Fruit fly (Drosophila melanogaster) whole organism, embryonic: Measurements from ENCODE around the gene CG8142.

ENCODE experiments used
- Aef1 ChIP-seq: fragments of 200-800 bp; sonication (Bioruptor generic); IDR thresholded peaks from 3 replicates; pipeline ENCODE4 v1.3.6; 2022; ENCODE audit warnings: missing biosample characterization, missing genetic modification characterization
- Asciz ChIP-seq: fragments of 200-800 bp; sonication (Bioruptor generic); optimal IDR thresholded peaks from 2 replicates; lab custom pipeline; 2017; ENCODE audit warnings: missing biosample characterization, mild to moderate bottlenecking, missing genetic modification characterization, missing genetic modification reagents
- C15 ChIP-seq: fragments of 200-800 bp; sonication (Bioruptor generic); IDR thresholded peaks from 3 replicates; pipeline ENCODE4 v1.3.6; 2022; ENCODE audit warnings: missing biosample characterization, missing genetic modification characterization
- CG10462 ChIP-seq: fragments of 200-800 bp; sonication (Bioruptor generic); optimal IDR thresholded peaks from 2 replicates; lab custom pipeline; 2016; ENCODE audit warnings: missing biosample characterization, missing genetic modification characterization
- CG10543 ChIP-seq: fragments of 200-800 bp; sonication (Bioruptor generic); optimal IDR thresholded peaks from 3 replicates; lab custom pipeline; 2017; ENCODE audit warnings: missing biosample characterization, mild to moderate bottlenecking, missing genetic modification characterization, moderate library complexity
- CG15269 ChIP-seq: fragments of 200-800 bp; sonication (Bioruptor generic); optimal IDR thresholded peaks from 2 replicates; lab custom pipeline; 2018; ENCODE audit warnings: missing biosample characterization, mild to moderate bottlenecking, missing genetic modification characterization, moderate library complexity
- CG15479 ChIP-seq: fragments of 200-800 bp; sonication (Bioruptor generic); optimal IDR thresholded peaks from 3 replicates; lab custom pipeline; 2019; ENCODE audit warnings: missing biosample characterization, mild to moderate bottlenecking, missing genetic modification characterization, moderate library complexity
- CG2129 ChIP-seq: fragments of 200-800 bp; sonication (Bioruptor generic); IDR thresholded peaks from 2 replicates; pipeline ENCODE4 v1.3.6; 2022; ENCODE audit warnings: missing biosample characterization, missing genetic modification characterization; ENCODE audit not compliant: partially characterized antibody
- CG2202 ChIP-seq: fragments of 200-800 bp; sonication (Bioruptor generic); optimal IDR thresholded peaks from 2 replicates; lab custom pipeline; 2018; ENCODE audit warnings: missing biosample characterization, mild to moderate bottlenecking, missing genetic modification characterization
- CG34376 ChIP-seq: fragments of 200-800 bp; sonication (Bioruptor generic); optimal IDR thresholded peaks from 2 replicates; lab custom pipeline; 2018; ENCODE audit warnings: missing biosample characterization, mild to moderate bottlenecking, missing genetic modification characterization
- CG3847 ChIP-seq: fragments of 200-800 bp; sonication (Bioruptor generic); IDR thresholded peaks from 2 replicates; pipeline ENCODE4 v1.3.6; 2022; ENCODE audit warnings: missing biosample characterization, missing genetic modification characterization
- CG3995 ChIP-seq: fragments of 200-800 bp; sonication (Bioruptor generic); optimal IDR thresholded peaks from 3 replicates; lab custom pipeline; 2016; ENCODE audit warnings: missing biosample characterization, missing genetic modification characterization
- CG5180 ChIP-seq: fragments of 200-800 bp; sonication (Bioruptor generic); optimal IDR thresholded peaks from 3 replicates; lab custom pipeline; 2017; ENCODE audit warnings: missing biosample characterization, missing genetic modification characterization, mild to moderate bottlenecking, moderate library complexity, missing genetic modification reagents
- CG6765 ChIP-seq: fragments of 200-800 bp; sonication (Bioruptor generic); optimal IDR thresholded peaks from 3 replicates; lab custom pipeline; 2017; ENCODE audit warnings: missing biosample characterization, mild to moderate bottlenecking, missing genetic modification characterization
- CG6813 ChIP-seq: fragments of 200-800 bp; sonication (Bioruptor generic); optimal IDR thresholded peaks from 2 replicates; lab custom pipeline; 2017; ENCODE audit warnings: missing biosample characterization, missing genetic modification characterization, mild to moderate bottlenecking, moderate library complexity, missing genetic modification reagents
- CG7745 ChIP-seq: fragments of 200-800 bp; sonication (Bioruptor generic); optimal IDR thresholded peaks from 2 replicates; lab custom pipeline; 2018; ENCODE audit warnings: missing biosample characterization, mild to moderate bottlenecking, missing genetic modification characterization, moderate library complexity
- CG9797 ChIP-seq: fragments of 200-800 bp; sonication (Bioruptor generic); optimal IDR thresholded peaks from 3 replicates; lab custom pipeline; 2018; ENCODE audit warnings: missing biosample characterization, mild to moderate bottlenecking, missing genetic modification characterization
- Eip74EF ChIP-seq, 2 experiments: fragments of 200-800 bp in 1 of 2; fragments of >200 bp in 1 of 2; sonication (Bioruptor generic) in 1 of 2; optimal IDR thresholded peaks; 2 replicates each; lab custom pipeline; 2017 to 2019; ENCODE audit warnings: missing biosample characterization in 2 of 2, missing genetic modification characterization in 2 of 2, mild to moderate bottlenecking in 1 of 2, moderate library complexity in 1 of 2
- GATAe ChIP-seq: fragments of 200-800 bp; sonication (Bioruptor generic); conservative IDR thresholded peaks from 2 replicates; pipeline ENCODE4 v1.3.6; 2022; ENCODE audit warnings: missing biosample characterization, missing genetic modification characterization
- HmgZ ChIP-seq: fragments of 200-800 bp; sonication (Bioruptor generic); optimal IDR thresholded peaks from 2 replicates; lab custom pipeline; 2018; ENCODE audit warnings: missing biosample characterization, mild to moderate bottlenecking, missing genetic modification characterization
- Hmx ChIP-seq: fragments of 200-800 bp; sonication (Bioruptor generic); optimal IDR thresholded peaks from 2 replicates; lab custom pipeline; 2016; ENCODE audit warnings: missing biosample characterization, missing genetic modification characterization
- Hr51 ChIP-seq, 2 experiments: fragments of 200-800 bp; sonication (Bioruptor generic); optimal IDR thresholded peaks; 2 replicates in 1 of 2; 3 replicates in 1 of 2; lab custom pipeline; 2016 to 2018; ENCODE audit warnings: missing biosample characterization in 2 of 2, missing genetic modification characterization in 2 of 2, mild to moderate bottlenecking in 1 of 2, moderate library complexity in 1 of 2
- Hsf ChIP-seq: fragments of 200-800 bp; sonication (Bioruptor generic); optimal IDR thresholded peaks from 3 replicates; lab custom pipeline; 2016; ENCODE audit warnings: missing biosample characterization, missing genetic modification characterization
- MBD-R2 ChIP-seq: fragments of 200-800 bp; sonication (Bioruptor generic); IDR thresholded peaks from 2 replicates; pipeline ENCODE4 v1.3.6; 2022; ENCODE audit warnings: missing biosample characterization, missing genetic modification characterization
- NK7.1 ChIP-seq: fragments of 200-800 bp; sonication (Bioruptor generic); optimal IDR thresholded peaks from 3 replicates; lab custom pipeline; 2016; ENCODE audit warnings: missing biosample characterization, missing genetic modification characterization
- Oaz ChIP-seq: fragments of 200-800 bp; sonication (Bioruptor generic); IDR thresholded peaks from 2 replicates; pipeline ENCODE4 v1.3.6; 2022; ENCODE audit warnings: missing biosample characterization, missing genetic modification characterization
- PHDP ChIP-seq: fragments of 200-800 bp; sonication (Bioruptor generic); optimal IDR thresholded peaks from 3 replicates; lab custom pipeline; 2018; ENCODE audit warnings: missing biosample characterization, mild to moderate bottlenecking, missing genetic modification characterization, moderate library complexity
- Taf1 ChIP-seq: fragments of 200-800 bp; sonication (Bioruptor generic); IDR thresholded peaks from 2 replicates; pipeline ENCODE4 v1.3.6; 2022; ENCODE audit warnings: missing biosample characterization, missing genetic modification characterization
- cg ChIP-seq: fragments of 200-800 bp; sonication (Bioruptor generic); optimal IDR thresholded peaks from 3 replicates; lab custom pipeline; 2019; ENCODE audit warnings: missing biosample characterization, mild to moderate bottlenecking, missing genetic modification characterization, moderate library complexity
- dmrt11E ChIP-seq: fragments of 200-800 bp; sonication (Bioruptor generic); optimal IDR thresholded peaks from 3 replicates; lab custom pipeline; 2018; ENCODE audit warnings: missing biosample characterization, mild to moderate bottlenecking, missing genetic modification characterization, moderate library complexity
- exex ChIP-seq: fragments of 200-800 bp; sonication (Bioruptor generic); optimal IDR thresholded peaks from 4 replicates; lab custom pipeline; 2018; ENCODE audit warnings: missing biosample characterization, mild to moderate bottlenecking, missing genetic modification characterization, moderate library complexity
- fd96Cb ChIP-seq: fragments of 200-800 bp; sonication (Bioruptor generic); optimal IDR thresholded peaks from 2 replicates; lab custom pipeline; 2018; ENCODE audit warnings: missing biosample characterization, mild to moderate bottlenecking, missing genetic modification characterization, moderate library complexity
- ftz-f1 ChIP-seq: fragments of 200-800 bp; sonication (Bioruptor generic); optimal IDR thresholded peaks from 2 replicates; lab custom pipeline; 2016; ENCODE audit warnings: missing biosample characterization, missing genetic modification characterization
- grn ChIP-seq: fragments of 200-800 bp; sonication (Bioruptor generic); optimal IDR thresholded peaks from 3 replicates; lab custom pipeline; 2017; ENCODE audit warnings: missing biosample characterization, missing genetic modification characterization
- her ChIP-seq: fragments of 200-800 bp; sonication (Bioruptor generic); optimal IDR thresholded peaks from 2 replicates; lab custom pipeline; 2016; ENCODE audit warnings: missing biosample characterization, missing genetic modification characterization
- ind ChIP-seq: fragments of 200-800 bp; sonication (Bioruptor generic); optimal IDR thresholded peaks from 3 replicates; lab custom pipeline; 2016; ENCODE audit warnings: missing biosample characterization, missing genetic modification characterization
- ken ChIP-seq: fragments of 200-800 bp; sonication (Bioruptor generic); IDR thresholded peaks from 3 replicates; pipeline ENCODE4 v1.3.6; 2022; ENCODE audit warnings: missing biosample characterization, missing genetic modification characterization
- mirr ChIP-seq: fragments of 200-800 bp; sonication (Bioruptor generic); optimal IDR thresholded peaks from 3 replicates; lab custom pipeline; 2018; ENCODE audit warnings: missing biosample characterization, mild to moderate bottlenecking, missing genetic modification characterization
- oc ChIP-seq: fragments of 200-800 bp; sonication (Bioruptor generic); optimal IDR thresholded peaks from 2 replicates; lab custom pipeline; 2018; ENCODE audit warnings: missing biosample characterization, mild to moderate bottlenecking, missing genetic modification characterization, moderate library complexity
- sens ChIP-seq: fragments of 200-800 bp; sonication (Bioruptor generic); peaks from one replicate; lab custom pipeline; 2016; ENCODE audit warnings: missing biosample characterization, missing genetic modification characterization
- shn ChIP-seq: fragments of 200-800 bp; sonication (Bioruptor generic); optimal IDR thresholded peaks from 3 replicates; lab custom pipeline; 2016; ENCODE audit warnings: missing biosample characterization, missing genetic modification characterization
- stwl ChIP-seq: fragments of 200-800 bp; sonication (Bioruptor generic); optimal IDR thresholded peaks from 3 replicates; lab custom pipeline; 2018; ENCODE audit warnings: missing biosample characterization, mild to moderate bottlenecking, missing genetic modification characterization, moderate library complexity
- sug ChIP-seq: fragments of 200-800 bp; optimal IDR thresholded peaks from 2 replicates; lab custom pipeline; 2019; ENCODE audit warnings: missing biosample characterization, mild to moderate bottlenecking, missing genetic modification characterization, moderate library complexity
- tap ChIP-seq: fragments of 200-800 bp; optimal IDR thresholded peaks from 3 replicates; lab custom pipeline; 2019; ENCODE audit warnings: missing biosample characterization, mild to moderate bottlenecking, missing genetic modification characterization, moderate library complexity

Gene CG8142

dm6 chrX:17845820-17846379 is 1.4 kb upstream of the CG8142 start:
- TF ChIP-seq MBD-R2 (GFP tag; lab: Robert Waterston, UW) (no peak), stwl (tag; lab: Kevin White, UChicago) (no peak), ken (GFP tag; lab: Robert Waterston, UW) (no peak), CG2129 (GFP tag; lab: Robert Waterston, UW) (no peak), CG3995 (peak; percentile 1), shn (GFP tag; lab: Kevin White, UChicago) (no peak), HmgZ (tag; lab: Kevin White, UChicago) (peak; percentile 17), C15 (GFP tag; lab: Robert Waterston, UW) (no peak), GATAe (peak; percentile 29; the same call in 1 of the 2 replicates), CG10462 (no peak), Aef1 (no peak), ftz-f1 (GFP tag; lab: Kevin White, UChicago) (peak; percentile 37), Hr51 (GFP tag; optimal IDR thresholded peaks at IDR 0.05; lab: Kevin White, UChicago) (no peak), dmrt11E (tag; lab: Kevin White, UChicago) (no peak), PHDP (peak; percentile 12), Eip74EF (GFP tag; optimal IDR thresholded peaks at IDR 0.05; lab: Kevin White, UChicago) (no peak), her (GFP tag; lab: Kevin White, UChicago) (no peak), CG7745 (tag; lab: Kevin White, UChicago) (no peak), CG2202 (tag; lab: Kevin White, UChicago) (no peak), Hmx (GFP tag; lab: Kevin White, UChicago) (no peak), CG34376 (GFP tag; lab: Kevin White, UChicago) (peak; percentile 86), CG10543 (GFP tag; lab: Kevin White, UChicago) (peak; percentile 4), exex (tag; lab: Kevin White, UChicago) (peak; percentile 60), CG15479 (peak; percentile 55), Asciz (GFP tag; lab: Kevin White, UChicago) (no peak), oc (tag; lab: Kevin White, UChicago) (no peak), NK7.1 (GFP tag; lab: Kevin White, UChicago) (no peak), Hsf (GFP tag; lab: Kevin White, UChicago) (no peak), fd96Cb (tag; lab: Kevin White, UChicago) (no peak), CG15269 (tag; lab: Kevin White, UChicago) (no peak), cg (GFP tag; lab: Kevin White, UChicago) (peak; percentile 19), mirr (peak; percentile 31), CG3847 (GFP tag; lab: Robert Waterston, UW) (no peak), Taf1 (GFP tag; lab: Robert Waterston, UW) (no peak), Oaz (no peak), grn (GFP tag; lab: Kevin White, UChicago) (peak; percentile 44), CG6813 (GFP tag; lab: Kevin White, UChicago) (peak; percentile 28), sens (GFP tag; lab: Kevin White, UChicago) (peak; percentile 16), sug (peak; percentile 78), CG6765 (GFP tag; lab: Kevin White, UChicago) (no peak), CG9797 (GFP tag; lab: Kevin White, UChicago) (no peak), tap (no peak), ind (GFP tag; lab: Kevin White, UChicago) (no peak), CG5180 (GFP tag; lab: Kevin White, UChicago) (no peak)
